Fruit fly (Drosophila melanogaster) Kc167 (cell line): ENCODE data around the gene CG46304.

ENCODE experiments used
- Myc ChIP-seq: fragments of >200 bp; optimal IDR thresholded peaks from 2 replicates; lab custom pipeline; 2017; ENCODE audit warnings: missing external identifiers
- Sin3A ChIP-seq: fragments of >200 bp; optimal IDR thresholded peaks from 2 replicates; lab custom pipeline; 2018; ENCODE audit warnings: missing external identifiers
- h ChIP-seq: fragments of >200 bp; optimal IDR thresholded peaks from 3 replicates; lab custom pipeline; 2018; ENCODE audit warnings: missing external identifiers
- insv ChIP-seq: fragments of >200 bp; optimal IDR thresholded peaks from 3 replicates; lab custom pipeline; 2018; ENCODE audit warnings: missing external identifiers
- psq ChIP-seq: fragments of >200 bp; optimal IDR thresholded peaks from 2 replicates; lab custom pipeline; 2017; ENCODE audit warnings: missing external identifiers
- ttk ChIP-seq: sonication (Bioruptor generic); optimal IDR thresholded peaks from 2 replicates; lab custom pipeline; 2017; ENCODE audit warnings: missing external identifiers

The CG46304 gene

dm6 chr2L:18921246-18921645 lies 24.9 kb upstream of the CG46304 start:
- TF ChIP-seq Myc (lab: Kevin White, UChicago) = no peak
- TF ChIP-seq ttk (lab: Kevin White, UChicago) = no peak
- no peak for TF ChIP-seq psq (lab: Kevin White, UChicago)
- TF ChIP-seq h (lab: Kevin White, UChicago) = no peak
- TF ChIP-seq Sin3A (lab: Kevin White, UChicago) = no peak
- no peak for TF ChIP-seq insv (lab: Kevin White, UChicago)

- TF ChIP-seq ttk (lab: Kevin White, UChicago) = no peak
- no peak for TF ChIP-seq h (lab: Kevin White, UChicago)
- no peak for TF ChIP-seq psq (lab: Kevin White, UChicago)
- TF ChIP-seq Sin3A (lab: Kevin White, UChicago) = no peak
- no peak for TF ChIP-seq insv (lab: Kevin White, UChicago)
- no peak for TF ChIP-seq Myc (lab: Kevin White, UChicago)
These were observed 21.4 kb upstream of the CG46304 start for dm6 chr2L:18924642-18925244.

DNA sequence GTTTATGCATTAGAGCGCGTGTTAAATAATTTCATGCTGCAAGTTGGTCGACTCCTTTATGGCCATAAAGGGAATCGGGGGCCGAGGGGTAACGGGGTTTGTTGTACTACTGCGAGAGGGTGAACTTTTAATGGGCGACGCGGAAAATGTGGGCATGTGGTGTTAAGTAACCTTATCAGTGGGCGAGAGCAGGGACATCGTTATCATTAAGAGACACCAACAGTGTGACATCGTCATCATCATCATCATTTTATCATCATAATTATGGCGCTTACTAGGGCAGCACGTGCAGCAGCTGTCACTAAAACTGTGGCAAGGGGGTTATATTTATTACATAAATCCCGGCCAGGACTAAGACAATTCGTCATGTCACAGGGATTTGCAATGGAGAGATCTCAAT lies 20.7 kb upstream of the CG46304 start:
- TF ChIP-seq Sin3A (lab: Kevin White, UChicago) (no peak), insv (lab: Kevin White, UChicago) (no peak)

dm6 chr2L:18925956-18926355 lies 20.1 kb upstream of the CG46304 start:
- no peak for TF ChIP-seq insv (lab: Kevin White, UChicago)
- no peak for TF ChIP-seq Myc (lab: Kevin White, UChicago)
- no peak for TF ChIP-seq ttk (lab: Kevin White, UChicago)
- no peak for TF ChIP-seq h (lab: Kevin White, UChicago)
- TF ChIP-seq Sin3A (lab: Kevin White, UChicago) = no peak
- TF ChIP-seq psq (lab: Kevin White, UChicago) = no peak

dm6 chr2L:18927891-18928290 lies 18.2 kb upstream of the CG46304 start:
- TF ChIP-seq insv (lab: Kevin White, UChicago) = no peak
- no peak for TF ChIP-seq ttk (lab: Kevin White, UChicago)
- no peak for TF ChIP-seq h (lab: Kevin White, UChicago)
- no peak for TF ChIP-seq Sin3A (lab: Kevin White, UChicago)
- no peak for TF ChIP-seq Myc (lab: Kevin White, UChicago)
- no peak for TF ChIP-seq psq (lab: Kevin White, UChicago)

DNA sequence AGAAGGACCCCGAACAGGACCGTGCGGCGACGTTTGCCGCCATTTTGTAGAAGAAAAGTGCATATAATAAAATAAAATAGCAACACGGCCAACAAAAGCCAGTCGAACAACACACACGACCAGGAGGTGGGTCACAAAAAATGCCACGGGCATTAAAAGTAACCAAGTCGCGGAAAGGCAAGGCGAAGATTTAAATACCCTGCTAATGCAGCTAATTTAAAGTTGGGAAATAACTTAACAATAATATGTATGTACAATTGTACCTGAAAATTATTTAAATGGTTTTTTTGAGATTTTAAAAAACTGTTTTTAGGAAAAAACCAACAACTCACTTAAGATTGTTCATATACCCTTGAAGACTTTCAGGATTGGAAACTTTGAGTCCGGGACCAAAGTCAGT lies 16.5 kb upstream of the CG46304 start:
- TF ChIP-seq psq (lab: Kevin White, UChicago) (no peak), Myc (lab: Kevin White, UChicago) (no peak), ttk (lab: Kevin White, UChicago) (no peak), insv (lab: Kevin White, UChicago) (no peak), h (lab: Kevin White, UChicago) (no peak)

DNA sequence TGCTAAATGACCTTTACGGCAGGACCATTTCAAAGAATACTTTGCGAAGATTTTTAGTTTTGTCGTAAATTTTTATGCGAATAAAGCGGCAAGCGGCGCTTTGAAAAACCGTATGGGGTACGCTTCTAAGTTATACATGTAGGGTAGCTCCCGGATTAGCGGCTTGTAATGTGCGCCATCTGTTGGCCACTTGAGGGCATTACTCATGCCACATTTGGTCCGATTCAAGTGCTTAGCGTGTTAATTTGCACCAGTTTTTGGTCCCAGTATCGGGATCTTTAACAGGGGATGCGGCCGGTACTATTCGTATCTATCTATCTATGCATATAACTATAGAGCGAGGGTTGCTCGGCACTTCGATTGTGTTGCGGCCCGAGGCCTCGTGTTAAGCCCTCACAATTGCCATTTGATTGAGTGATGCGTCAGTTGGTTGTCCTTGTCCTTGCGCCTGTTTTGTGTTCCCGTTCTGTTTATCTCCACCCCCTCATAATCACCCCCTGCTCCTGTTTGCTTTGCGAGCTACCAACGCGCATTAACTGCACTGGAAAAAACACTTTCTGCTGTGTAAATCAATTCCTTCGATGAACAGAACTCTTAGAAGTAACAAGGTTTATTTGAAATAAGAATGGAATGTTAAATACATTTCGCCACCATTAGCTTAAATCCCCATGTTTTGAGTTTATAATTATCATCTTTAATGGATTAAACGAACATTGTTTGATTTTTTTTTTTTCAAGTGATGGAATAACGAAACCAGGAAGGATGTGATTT lies 15.6 kb upstream of the CG46304 start:
- no peak for TF ChIP-seq ttk (lab: Kevin White, UChicago)
- no peak for TF ChIP-seq Myc (lab: Kevin White, UChicago)
- no peak for TF ChIP-seq insv (lab: Kevin White, UChicago)
- no peak for TF ChIP-seq Sin3A (lab: Kevin White, UChicago)
- no peak for TF ChIP-seq psq (lab: Kevin White, UChicago)
- TF ChIP-seq h (lab: Kevin White, UChicago) = no peak

DNA sequence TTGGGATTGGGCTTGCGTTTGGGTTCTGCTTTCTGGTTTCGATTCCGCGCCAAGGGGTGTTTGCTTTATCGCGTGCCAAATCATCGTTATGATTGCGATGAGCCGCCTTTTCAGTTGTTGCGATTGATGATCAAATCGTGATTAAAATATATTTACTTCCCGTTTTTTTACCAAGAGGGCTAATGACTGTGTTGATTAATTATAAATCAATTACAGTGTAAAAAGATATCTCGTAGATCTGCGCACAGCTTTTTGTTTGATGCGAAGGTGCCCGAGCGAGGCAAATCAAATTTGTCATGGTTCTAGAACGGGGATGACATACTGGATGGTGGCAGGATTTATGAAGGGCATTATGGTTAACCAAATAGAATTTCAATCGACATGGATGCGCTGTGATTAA lies 12.2 kb upstream of the CG46304 start:
- TF ChIP-seq psq (lab: Kevin White, UChicago) = no peak
- no peak for TF ChIP-seq ttk (lab: Kevin White, UChicago)
- TF ChIP-seq Myc (lab: Kevin White, UChicago) = no peak
- no peak for TF ChIP-seq Sin3A (lab: Kevin White, UChicago)
- TF ChIP-seq h (lab: Kevin White, UChicago) = no peak
- TF ChIP-seq insv (lab: Kevin White, UChicago) = no peak

DNA sequence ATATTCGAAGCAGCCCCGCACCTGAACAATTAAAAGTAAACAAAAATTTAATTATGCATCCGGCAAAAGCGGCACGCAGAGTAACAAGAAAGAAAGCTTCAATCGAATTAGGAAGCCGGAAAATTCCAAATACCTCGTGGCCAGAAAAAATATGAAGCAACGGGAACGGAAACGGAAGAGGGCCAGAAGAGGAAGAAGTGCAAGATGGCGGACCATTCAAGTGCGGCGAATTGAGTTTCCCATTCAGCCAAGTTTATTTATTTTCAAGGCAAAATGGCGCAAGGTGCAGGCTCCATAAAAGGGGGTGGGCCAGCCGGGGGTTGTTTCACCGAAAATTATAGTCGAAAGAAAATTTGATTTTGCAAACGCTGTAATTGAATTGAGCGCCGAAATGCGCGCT lies 11.5 kb upstream of the CG46304 start:
- TF ChIP-seq psq (lab: Kevin White, UChicago) (no peak), ttk (lab: Kevin White, UChicago) (no peak), h (lab: Kevin White, UChicago) (no peak), Myc (lab: Kevin White, UChicago) (no peak), Sin3A (lab: Kevin White, UChicago) (no peak), insv (lab: Kevin White, UChicago) (no peak)

dm6 chr2L:18936056-18936455 lies 10.0 kb upstream of the CG46304 start:
- TF ChIP-seq Myc (lab: Kevin White, UChicago) = no peak
- no peak for TF ChIP-seq insv (lab: Kevin White, UChicago)

DNA sequence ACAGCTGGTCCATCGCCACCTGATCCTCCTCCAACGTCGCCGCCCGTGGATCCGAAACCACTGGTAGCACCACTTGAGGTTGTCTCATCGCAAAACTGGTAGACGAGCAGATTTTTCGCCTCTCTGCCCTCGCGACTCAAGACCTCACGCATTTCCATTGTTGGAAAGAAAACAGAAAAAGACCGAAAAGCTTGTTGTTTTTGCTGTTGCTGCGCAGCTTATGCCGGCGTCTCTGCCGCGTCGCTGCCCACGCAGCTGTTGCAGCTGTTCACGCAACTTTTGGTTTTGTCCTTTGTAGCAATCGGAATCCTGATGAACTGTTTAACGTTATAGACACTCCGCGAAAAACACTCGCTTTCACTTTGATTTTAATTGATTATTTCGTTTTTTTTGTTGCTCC lies 2.8 kb upstream of the CG46304 start:
- no peak for TF ChIP-seq Sin3A (lab: Kevin White, UChicago)
- no peak for TF ChIP-seq insv (lab: Kevin White, UChicago)
- TF ChIP-seq h (lab: Kevin White, UChicago) = no peak
- TF ChIP-seq Myc (lab: Kevin White, UChicago) = no peak
- TF ChIP-seq ttk (lab: Kevin White, UChicago) = no peak
- no peak for TF ChIP-seq psq (lab: Kevin White, UChicago)

- TF ChIP-seq Myc (lab: Kevin White, UChicago) (no peak), insv (lab: Kevin White, UChicago) (no peak), psq (lab: Kevin White, UChicago) (no peak), ttk (lab: Kevin White, UChicago) (no peak), Sin3A (lab: Kevin White, UChicago) (no peak)
These were observed 2.3 kb upstream of the CG46304 start, which contains the start of gene ssp3 for dm6 chr2L:18943797-18944174. TSS of gene ssp3 (minus strand) at chr2L:18943960.
